Fruit fly (Drosophila melanogaster) whole organism, embryonic: ENCODE data around the gene CG42592.

Experiments used
- Abd-B ChIP-seq: fragments of 200-800 bp; sonication (Bioruptor generic); optimal IDR thresholded peaks from 2 replicates; lab custom pipeline; 2018; ENCODE audit warnings: missing biosample characterization, mild to moderate bottlenecking, missing genetic modification characterization, moderate library complexity
- Atf-2 ChIP-seq: fragments of 200-800 bp; sonication (Bioruptor generic); optimal IDR thresholded peaks from 2 replicates; lab custom pipeline; 2016; ENCODE audit warnings: missing biosample characterization, missing genetic modification characterization
- BtbVII ChIP-seq: fragments of 200-800 bp; sonication (Bioruptor generic); optimal IDR thresholded peaks from 3 replicates; lab custom pipeline; 2017; ENCODE audit warnings: missing biosample characterization, mild to moderate bottlenecking, missing genetic modification characterization
- Bteb2 ChIP-seq: fragments of 200-800 bp; sonication (Bioruptor generic); optimal IDR thresholded peaks from 2 replicates; lab custom pipeline; 2016; ENCODE audit warnings: missing biosample characterization, missing genetic modification characterization
- CG10462 ChIP-seq: fragments of 200-800 bp; sonication (Bioruptor generic); optimal IDR thresholded peaks from 2 replicates; lab custom pipeline; 2016; ENCODE audit warnings: missing biosample characterization, missing genetic modification characterization
- CG10654 ChIP-seq: fragments of 200-800 bp; sonication (Bioruptor generic); optimal IDR thresholded peaks from 2 replicates; lab custom pipeline; 2016; ENCODE audit warnings: missing biosample characterization, missing genetic modification characterization
- CG12391 ChIP-seq: fragments of 200-800 bp; sonication (Bioruptor generic); optimal IDR thresholded peaks from 3 replicates; lab custom pipeline; 2018; ENCODE audit warnings: missing biosample characterization, mild to moderate bottlenecking, missing genetic modification characterization, moderate library complexity
- CG14014 ChIP-seq: fragments of 200-800 bp; sonication (Bioruptor generic); IDR thresholded peaks from 2 replicates; pipeline ENCODE4 v1.3.6; 2022; ENCODE audit warnings: missing biosample characterization, missing genetic modification characterization
- CG15011 ChIP-seq: fragments of 200-800 bp; sonication (Bioruptor generic); optimal IDR thresholded peaks from 3 replicates; lab custom pipeline; 2018; ENCODE audit warnings: missing biosample characterization, mild to moderate bottlenecking, missing genetic modification characterization
- CG17612 ChIP-seq: fragments of 200-800 bp; sonication (Bioruptor generic); IDR thresholded peaks from 2 replicates; pipeline ENCODE4 v1.3.6; 2022; ENCODE audit warnings: missing biosample characterization, missing genetic modification characterization
- CG1792 ChIP-seq: fragments of 200-800 bp; sonication (Bioruptor generic); optimal IDR thresholded peaks from 2 replicates; lab custom pipeline; 2016; ENCODE audit warnings: missing biosample characterization, missing genetic modification characterization
- CG18476 ChIP-seq: fragments of 200-800 bp; sonication (Bioruptor generic); optimal IDR thresholded peaks from 2 replicates; lab custom pipeline; 2016; ENCODE audit warnings: missing biosample characterization, mild to moderate bottlenecking, missing genetic modification characterization
- CG18599 ChIP-seq: fragments of 200-800 bp; sonication (Bioruptor generic); optimal IDR thresholded peaks from 3 replicates; lab custom pipeline; 2017; ENCODE audit warnings: missing biosample characterization, missing genetic modification characterization, mild to moderate bottlenecking, moderate library complexity, missing genetic modification reagents
- CG2678 ChIP-seq: fragments of 200-800 bp; sonication (Bioruptor generic); optimal IDR thresholded peaks from 3 replicates; lab custom pipeline; 2019; ENCODE audit warnings: missing biosample characterization, mild to moderate bottlenecking, missing genetic modification characterization, moderate library complexity
- CG32532 ChIP-seq: fragments of 200-800 bp; sonication (Bioruptor generic); IDR thresholded peaks from 2 replicates; pipeline ENCODE4 v1.3.6; 2022; ENCODE audit warnings: missing biosample characterization, missing genetic modification characterization
- CG32767 ChIP-seq: fragments of 200-800 bp; sonication (Bioruptor generic); IDR thresholded peaks from 2 replicates; pipeline ENCODE4 v1.3.6; 2022; ENCODE audit warnings: missing biosample characterization, missing genetic modification characterization
- CG33557 ChIP-seq: fragments of 200-800 bp; sonication (Bioruptor generic); optimal IDR thresholded peaks from 2 replicates; lab custom pipeline; 2019; ENCODE audit warnings: missing biosample characterization, mild to moderate bottlenecking, missing genetic modification characterization, moderate library complexity
- CG34422 ChIP-seq: fragments of 200-800 bp; sonication (Bioruptor generic); IDR thresholded peaks from 3 replicates; pipeline ENCODE4 v1.3.6; 2022; ENCODE audit warnings: missing biosample characterization, missing genetic modification characterization
- CG4282 ChIP-seq: fragments of 200-800 bp; sonication (Bioruptor generic); optimal IDR thresholded peaks from 2 replicates; lab custom pipeline; 2016; ENCODE audit warnings: missing biosample characterization, missing genetic modification characterization
- CG4328 ChIP-seq: fragments of 200-800 bp; sonication (Bioruptor generic); optimal IDR thresholded peaks from 3 replicates; lab custom pipeline; 2017; ENCODE audit warnings: missing biosample characterization, missing genetic modification reagents, missing genetic modification characterization
- CG4617 ChIP-seq: fragments of 200-800 bp; sonication (Bioruptor generic); optimal IDR thresholded peaks from 3 replicates; lab custom pipeline; 2016; ENCODE audit warnings: missing biosample characterization, missing genetic modification characterization, borderline replicate concordance
- CG7987 ChIP-seq: fragments of 200-800 bp; sonication (Bioruptor generic); optimal IDR thresholded peaks from 2 replicates; lab custom pipeline; 2018; ENCODE audit warnings: missing biosample characterization, mild to moderate bottlenecking, missing genetic modification characterization, moderate library complexity
- CG9932 ChIP-seq: fragments of 200-800 bp; sonication (Bioruptor generic); IDR thresholded peaks from 2 replicates; pipeline ENCODE4 v1.3.6; 2022; ENCODE audit warnings: missing biosample characterization, missing genetic modification characterization
- CkIIα-i1 ChIP-seq: fragments of 200-800 bp; sonication (Bioruptor generic); IDR thresholded peaks from 2 replicates; pipeline ENCODE4 v1.3.6; 2022; ENCODE audit warnings: missing biosample characterization, missing genetic modification characterization
- Ets97D ChIP-seq: fragments of 200-800 bp; sonication (Bioruptor generic); optimal IDR thresholded peaks from 3 replicates; lab custom pipeline; 2016; ENCODE audit warnings: missing biosample characterization, missing genetic modification characterization
- Gsc ChIP-seq: fragments of 200-800 bp; sonication (Bioruptor generic); IDR thresholded peaks from 2 replicates; pipeline ENCODE4 v1.3.6; 2022; ENCODE audit warnings: missing biosample characterization, missing genetic modification characterization
- H2.0 ChIP-seq: fragments of 200-800 bp; sonication (Bioruptor generic); IDR thresholded peaks from 2 replicates; pipeline ENCODE4 v1.3.6; 2022; ENCODE audit warnings: missing biosample characterization, missing genetic modification characterization
- HLH4C ChIP-seq: fragments of 200-800 bp; sonication (Bioruptor generic); IDR thresholded peaks from 3 replicates; pipeline ENCODE4 v1.3.6; 2022; ENCODE audit warnings: missing biosample characterization, missing genetic modification characterization; ENCODE audit not compliant: partially characterized antibody
- Hmr ChIP-seq: fragments of 200-800 bp; sonication (Bioruptor generic); optimal IDR thresholded peaks from 3 replicates; lab custom pipeline; 2017; ENCODE audit warnings: mild to moderate bottlenecking, missing biosample characterization, missing genetic modification reagents, missing genetic modification characterization
- Med ChIP-seq: fragments of 200-800 bp; sonication (Bioruptor generic); peaks from one replicate; lab custom pipeline; 2016; ENCODE audit warnings: missing biosample characterization, missing genetic modification characterization, mild to moderate bottlenecking, inconsistent platforms, moderate library complexity
- Myb ChIP-seq: fragments of 200-800 bp; sonication (Bioruptor generic); optimal IDR thresholded peaks from 2 replicates; lab custom pipeline; 2016; ENCODE audit warnings: missing biosample characterization, missing genetic modification characterization
- NK7.1 ChIP-seq: fragments of 200-800 bp; sonication (Bioruptor generic); optimal IDR thresholded peaks from 3 replicates; lab custom pipeline; 2016; ENCODE audit warnings: missing biosample characterization, missing genetic modification characterization
- Neu2 ChIP-seq: fragments of 200-800 bp; sonication (Bioruptor generic); optimal IDR thresholded peaks from 3 replicates; lab custom pipeline; 2016; ENCODE audit warnings: missing biosample characterization, missing genetic modification characterization, borderline replicate concordance
- Tbp ChIP-seq: fragments of >200 bp; optimal IDR thresholded peaks from 2 replicates; lab custom pipeline; 2018; ENCODE audit warnings: missing biosample characterization, missing genetic modification characterization
- bcd ChIP-seq: fragments of 200-800 bp; sonication (Bioruptor generic); optimal IDR thresholded peaks from 2 replicates; lab custom pipeline; 2017; ENCODE audit warnings: missing biosample characterization, mild to moderate bottlenecking, missing genetic modification characterization
- crc ChIP-seq: fragments of 200-800 bp; sonication (Bioruptor generic); optimal IDR thresholded peaks from 2 replicates; lab custom pipeline; 2016; ENCODE audit warnings: missing biosample characterization, missing genetic modification characterization
- dimm ChIP-seq: fragments of 200-800 bp; sonication (Bioruptor generic); IDR thresholded peaks from 2 replicates; pipeline ENCODE4 v1.3.6; 2022; ENCODE audit warnings: missing biosample characterization, missing genetic modification characterization
- ems ChIP-seq: fragments of 200-800 bp; sonication (Bioruptor generic); optimal IDR thresholded peaks from 3 replicates; lab custom pipeline; 2016; ENCODE audit warnings: missing biosample characterization, missing genetic modification characterization
- grn ChIP-seq: fragments of 200-800 bp; sonication (Bioruptor generic); optimal IDR thresholded peaks from 3 replicates; lab custom pipeline; 2017; ENCODE audit warnings: missing biosample characterization, missing genetic modification characterization
- kah ChIP-seq: fragments of 200-800 bp; sonication (Bioruptor generic); optimal IDR thresholded peaks from 2 replicates; lab custom pipeline; 2018; ENCODE audit warnings: missing biosample characterization, mild to moderate bottlenecking, missing genetic modification characterization
- lilli ChIP-seq: fragments of 200-800 bp; sonication (Bioruptor generic); optimal IDR thresholded peaks from 3 replicates; lab custom pipeline; 2016; ENCODE audit warnings: missing biosample characterization, missing genetic modification characterization
- mam ChIP-seq: fragments of 200-800 bp; sonication (Bioruptor generic); optimal IDR thresholded peaks from 3 replicates; lab custom pipeline; 2016; ENCODE audit warnings: missing biosample characterization, missing genetic modification characterization
- nom ChIP-seq: fragments of 200-800 bp; sonication (Bioruptor generic); optimal IDR thresholded peaks from 2 replicates; lab custom pipeline; 2017; ENCODE audit warnings: missing biosample characterization, missing genetic modification characterization, mild to moderate bottlenecking, moderate library complexity, missing genetic modification reagents
- pan ChIP-seq, 4 experiments: fragments of >200 bp in 3 of 4; fragments of 200-800 bp in 1 of 4; sonication (Bioruptor generic) in 1 of 4; optimal IDR thresholded peaks in 3 of 4; IDR thresholded peaks in 1 of 4; 2 replicates each; pipeline versions ENCODE4 v1.3.6 to Lab custom; 2017 to 2022; ENCODE audit warnings: missing biosample characterization in 2 of 4, missing genetic modification characterization in 2 of 4, mixed read lengths in 1 of 4
- pfk ChIP-seq: fragments of 200-800 bp; sonication (Bioruptor generic); optimal IDR thresholded peaks from 2 replicates; lab custom pipeline; 2018; ENCODE audit warnings: missing biosample characterization, mild to moderate bottlenecking, missing genetic modification characterization, moderate library complexity
- pros ChIP-seq: fragments of 200-800 bp; sonication (Bioruptor generic); optimal IDR thresholded peaks from 3 replicates; lab custom pipeline; 2019; ENCODE audit warnings: missing biosample characterization, mild to moderate bottlenecking, missing genetic modification characterization, moderate library complexity
- slou ChIP-seq: fragments of 200-800 bp; sonication (Bioruptor generic); optimal IDR thresholded peaks from 3 replicates; lab custom pipeline; 2016; ENCODE audit warnings: missing biosample characterization, missing genetic modification characterization
- sob ChIP-seq: fragments of 200-800 bp; sonication (Bioruptor generic); IDR thresholded peaks from 2 replicates; pipeline ENCODE4 v1.3.6; 2022; ENCODE audit warnings: missing biosample characterization, missing genetic modification characterization
- sqz ChIP-seq: fragments of 200-800 bp; sonication (Bioruptor generic); optimal IDR thresholded peaks from 3 replicates; lab custom pipeline; 2018; ENCODE audit warnings: missing biosample characterization, mild to moderate bottlenecking, missing genetic modification characterization
- wdn ChIP-seq: fragments of 200-800 bp; sonication (Bioruptor generic); IDR thresholded peaks from 2 replicates; pipeline ENCODE4 v1.3.6; 2022; ENCODE audit warnings: missing biosample characterization, missing genetic modification characterization
- zfh1 ChIP-seq: fragments of 200-800 bp; sonication (Bioruptor generic); IDR thresholded peaks from 3 replicates; pipeline ENCODE4 v1.3.6; 2022; ENCODE audit warnings: missing biosample characterization, missing genetic modification characterization

Gene CG42592

dm6 chr3R:29859763-29860162 lies 23.7 kb upstream of the CG42592 start (continued):
- TF ChIP-seq CG2678 (tag; lab: Kevin White, UChicago) (no peak), sob (GFP tag; lab: Robert Waterston, UW) (peak; percentile 74), sqz (GFP tag; lab: Kevin White, UChicago) (no peak), CG32532 (GFP tag; lab: Robert Waterston, UW) (peak; percentile 69), mam (GFP tag; lab: Kevin White, UChicago) (no peak), Hmr (GFP tag; lab: Kevin White, UChicago) (peak; percentile 61), CG10654 (no peak), CG18476 (GFP tag; lab: Kevin White, UChicago) (peak; percentile 21), CG4282 (GFP tag; lab: Kevin White, UChicago) (no peak), Tbp (GFP tag; lab: Kevin White, UChicago) (no peak), bcd (GFP tag; lab: Kevin White, UChicago) (peak; percentile 63), grn (GFP tag; lab: Kevin White, UChicago) (peak; percentile 56), slou (GFP tag; lab: Kevin White, UChicago) (no peak), pfk (no peak), CG34422 (GFP tag; lab: Robert Waterston, UW) (peak; percentile 52; the same call in 1 of the 3 replicates), CG1792 (GFP tag; lab: Kevin White, UChicago) (no peak), zfh1 (GFP tag; lab: Robert Waterston, UW) (peak; percentile 56; the same call in 2 of the 3 replicates), CG18599 (no peak), Bteb2 (GFP tag; lab: Kevin White, UChicago) (peak; percentile 17), crc (GFP tag; lab: Kevin White, UChicago) (no peak), CG4617 (GFP tag; lab: Kevin White, UChicago) (peak; percentile 23), H2.0 (GFP tag; lab: Robert Waterston, UW) (peak; percentile 33; the same call in 1 of the 2 replicates), HLH4C (GFP tag; lab: Robert Waterston, UW) (peak; percentile 68), Ets97D (GFP tag; lab: Kevin White, UChicago) (peak; percentile 90), dimm (GFP tag; lab: Robert Waterston, UW) (no peak), lilli (GFP tag; lab: Kevin White, UChicago) (peak; percentile 67), Med (GFP tag; lab: Kevin White, UChicago) (peak; percentile 94), wdn (GFP tag; lab: Robert Waterston, UW) (no peak), Abd-B (GFP tag; lab: Kevin White, UChicago) (no peak), pan (optimal IDR thresholded peaks at IDR 0.05; lab: Kevin White, UChicago) (no peak), pan (GFP tag; optimal IDR thresholded peaks at IDR 0.05 in 1 of 2, IDR thresholded peaks at IDR 0.05 in 1 of 2) (peak in 1 of 2 experiments; percentile 65), CG7987 (GFP tag; lab: Kevin White, UChicago) (peak; percentile 52), CG17612 (GFP tag; lab: Robert Waterston, UW) (no peak), CG15011 (GFP tag; lab: Kevin White, UChicago) (no peak), CG9932 (GFP tag; lab: Robert Waterston, UW) (peak; percentile 59), NK7.1 (GFP tag; lab: Kevin White, UChicago) (no peak), CkIIα-i1 (GFP tag; lab: Robert Waterston, UW) (no peak), CG4328 (GFP tag; lab: Kevin White, UChicago) (peak; percentile 29), CG10462 (no peak), Atf-2 (GFP tag; lab: Kevin White, UChicago) (no peak), Neu2 (GFP tag; lab: Kevin White, UChicago) (no peak), Gsc (GFP tag; lab: Robert Waterston, UW) (no peak), CG33557 (GFP tag; lab: Kevin White, UChicago) (no peak), CG14014 (GFP tag; lab: Robert Waterston, UW) (no peak), pros (GFP tag; lab: Kevin White, UChicago) (no peak), nom (GFP tag; lab: Kevin White, UChicago) (no peak), Myb (GFP tag; lab: Kevin White, UChicago) (peak; percentile 42), ems (GFP tag; lab: Kevin White, UChicago) (no peak), kah (GFP tag; lab: Kevin White, UChicago) (no peak), BtbVII (GFP tag; lab: Kevin White, UChicago) (peak; percentile 45), CG32767 (GFP tag; lab: Robert Waterston, UW) (no peak), CG12391 (tag; lab: Kevin White, UChicago) (peak; percentile 54)
